Fruit fly (Drosophila melanogaster): ENCODE measurements around the gene CG13405.

dm6 chr3L:86937-87336 lies 11.8 kb upstream of the CG13405 start:
- TF ChIP-seq Pif1A (GFP tag; optimal IDR thresholded peaks at IDR 0.05) (no peak), CG9948 (tag; optimal IDR thresholded peaks at IDR 0.05) (no peak), CG15710 (tag; optimal IDR thresholded peaks at IDR 0.05) (no peak), D1 (tag; optimal IDR thresholded peaks at IDR 0.05) (no peak), fd96Ca (GFP tag; IDR thresholded peaks at IDR 0.05) (no peak), Snoo (tag; optimal IDR thresholded peaks at IDR 0.05) (no peak), CG4496 (GFP tag; IDR thresholded peaks at IDR 0.05) (no peak), CG10348 (GFP tag; IDR thresholded peaks at IDR 0.05) (no peak), CG12605 (GFP tag; IDR thresholded peaks at IDR 0.05) (no peak), CG34367 (tag; optimal IDR thresholded peaks at IDR 0.05) (no peak), Pif1B (GFP tag; optimal IDR thresholded peaks at IDR 0.05) (no peak), EcR (GFP tag; optimal IDR thresholded peaks at IDR 0.05) (no peak)
